Fruit fly (Drosophila melanogaster): ENCODE results near the gene CG8036.
A peak's percentile ranks its signal among the peaks of the same experiment; 100 is the strongest.

The CG8036 gene

dm6 chr3R:8669029-8669707 is 1.5 kb downstream of the CG8036 start (continued):
- TF ChIP-seq Rx (GFP tag; IDR thresholded peaks at IDR 0.05), result peak; percentile 96
- TF ChIP-seq Trl (optimal IDR thresholded peaks at IDR 0.05), result peak; percentile 78 to 85
- TF ChIP-seq Trl (GFP tag; optimal IDR thresholded peaks at IDR 0.05), result peak; percentile 98
- TF ChIP-seq chif (GFP tag; optimal IDR thresholded peaks at IDR 0.05), result peak; percentile 95 to 98
- TF ChIP-seq Fer1 (GFP tag; optimal IDR thresholded peaks at IDR 0.05), result peak; percentile 99
- TF ChIP-seq HLH4C (GFP tag; IDR thresholded peaks at IDR 0.05; ENCODE audit: partially characterized antibody), result peak; percentile 60; the same call in 2 of the 3 replicates
- TF ChIP-seq CG5180 (GFP tag; optimal IDR thresholded peaks at IDR 0.05), result peak; percentile 90
- peak; percentile 92 for TF ChIP-seq fd3F (GFP tag; optimal IDR thresholded peaks at IDR 0.05)
- peak; percentile 32 for TF ChIP-seq gfzf (GFP tag; optimal IDR thresholded peaks at IDR 0.05)
- peak in 1 of 2 experiments; percentile 98 for TF ChIP-seq Eip74EF (GFP tag; optimal IDR thresholded peaks at IDR 0.05)
- TF ChIP-seq nmo (GFP tag; optimal IDR thresholded peaks at IDR 0.05), result peak; percentile 98
- peak; percentile 98 for TF ChIP-seq CrebB (tag; optimal IDR thresholded peaks at IDR 0.05)
- peak; percentile 99 for TF ChIP-seq CG12769 (tag; optimal IDR thresholded peaks at IDR 0.05)
- peak; percentile 98 for TF ChIP-seq chm (GFP tag; IDR thresholded peaks at IDR 0.05)
- peak; percentile 90 for TF ChIP-seq CG8765 (GFP tag; IDR thresholded peaks at IDR 0.05)
- TF ChIP-seq CG6175 (GFP tag; IDR thresholded peaks at IDR 0.05), result peak; percentile 85
- peak; percentile 96 for TF ChIP-seq NK7.1 (GFP tag; optimal IDR thresholded peaks at IDR 0.05)
- peak; percentile 89 for TF ChIP-seq fd102C (GFP tag; optimal IDR thresholded peaks at IDR 0.05)
- peak; percentile 92 for TF ChIP-seq CG43689 (GFP tag; IDR thresholded peaks at IDR 0.05)
- TF ChIP-seq klu (GFP tag; IDR thresholded peaks at IDR 0.05), result peak; percentile 84
- peak; percentile 96 for TF ChIP-seq Mad (GFP tag; optimal IDR thresholded peaks at IDR 0.05)
- no peak for TF ChIP-seq usp (GFP tag; optimal IDR thresholded peaks at IDR 0.05)
- peak; percentile 98 for TF ChIP-seq CG13296 (GFP tag; optimal IDR thresholded peaks at IDR 0.05)
- peak; percentile 92 for TF ChIP-seq Ets97D (GFP tag; optimal IDR thresholded peaks at IDR 0.05)
- TF ChIP-seq Bgb (GFP tag; IDR thresholded peaks at IDR 0.05; ENCODE audit: partially characterized antibody), result peak; percentile 66
- TF ChIP-seq CG6813 (GFP tag; optimal IDR thresholded peaks at IDR 0.05), result peak; percentile 99
- TF ChIP-seq eyg (GFP tag; optimal IDR thresholded peaks at IDR 0.05), result peak; percentile 95
- peak; percentile 97 for TF ChIP-seq CG5245 (GFP tag; optimal IDR thresholded peaks at IDR 0.05)
- TF ChIP-seq gem (tag; optimal IDR thresholded peaks at IDR 0.05), result peak; percentile 99
- TF ChIP-seq HLH54F (GFP tag; optimal IDR thresholded peaks at IDR 0.05), result peak; percentile 97
- TF ChIP-seq CG3838 (GFP tag; optimal IDR thresholded peaks at IDR 0.05), result peak; percentile 93
- TF ChIP-seq CG7745 (tag; optimal IDR thresholded peaks at IDR 0.05), result peak; percentile 78
- TF ChIP-seq slou (GFP tag; optimal IDR thresholded peaks at IDR 0.05), result peak; percentile 93
- peak; percentile 90 for TF ChIP-seq CG11093 (GFP tag; IDR thresholded peaks at IDR 0.05)
- no peak; the same call in 1 of the 2 replicates for TF ChIP-seq sna (GFP tag; IDR thresholded peaks at IDR 0.05; ENCODE audit: partially characterized antibody)
- peak; percentile 96 for TF ChIP-seq tx (GFP tag; optimal IDR thresholded peaks at IDR 0.05)
- TF ChIP-seq jumu (GFP tag; optimal IDR thresholded peaks at IDR 0.05), result peak; percentile 97
- TF ChIP-seq odd (GFP tag; optimal IDR thresholded peaks at IDR 0.05), result peak; percentile 98
- TF ChIP-seq Vsx1 (GFP tag; optimal IDR thresholded peaks at IDR 0.05), result peak; percentile 96
- peak; percentile 97 for TF ChIP-seq CG32767 (GFP tag; IDR thresholded peaks at IDR 0.05)
- TF ChIP-seq cato (GFP tag; optimal IDR thresholded peaks at IDR 0.05; ENCODE audit: borderline replicate concordance), result peak; percentile 93
- TF ChIP-seq knrl (GFP tag; IDR thresholded peaks at IDR 0.05; ENCODE audit: partially characterized antibody), result no peak; the same call in 1 of the 3 replicates
- peak; percentile 95 for TF ChIP-seq Deaf1 (tag; optimal IDR thresholded peaks at IDR 0.05)
- peak; percentile 96 for TF ChIP-seq CG11398 (GFP tag; optimal IDR thresholded peaks at IDR 0.05)
- peak; percentile 96 for TF ChIP-seq CG10654 (GFP tag; optimal IDR thresholded peaks at IDR 0.05)
- TF ChIP-seq CG13287 (GFP tag; IDR thresholded peaks at IDR 0.05; ENCODE audit: partially characterized antibody), result peak; percentile 75
- TF ChIP-seq ro (GFP tag; IDR thresholded peaks at IDR 0.05), result peak; percentile 87
- peak; percentile 91 for TF ChIP-seq CG7372 (GFP tag; IDR thresholded peaks at IDR 0.05)
- TF ChIP-seq z (GFP tag; IDR thresholded peaks at IDR 0.05), result peak; percentile 80; the same call in 2 of the 3 replicates

All from whole organism, embryonic.